Worm (Caenorhabditis elegans): ENCODE results near the gene B0507.5.
A peak's percentile ranks its signal among the peaks of the same experiment; 100 is the strongest.
"Not testable (repeated sequence)": the region's sequence is repeated elsewhere in the genome, so short reads cannot be mapped to it uniquely, and the experiment has no call there.

The B0507.5 gene

ce11 chrV:8726228-8726627 lies 27.3 kb upstream of the B0507.5 start, which contains the start of gene droe-8:
droe-8 (plus strand) TSS chrV:8726528.
- not testable (repeated sequence) for TF ChIP-seq nhr-28, nhr-25, pha-4 (tag; optimal IDR thresholded peaks at IDR 0.05)

- TF ChIP-seq fos-1 (tag; optimal IDR thresholded peaks at IDR 0.05) (no peak), pqm-1 (tag; optimal IDR thresholded peaks at IDR 0.05) (no peak), fkh-10 (GFP tag; optimal IDR thresholded peaks at IDR 0.05) (no peak)
Measured at ce11 chrV:8727077-8727476, 26.4 kb upstream of the B0507.5 start, which contains the start of gene ZC196.9. ZC196.9 (minus strand) TSS chrV:8727177.

- no peak for TF ChIP-seq ama-1 (optimal IDR thresholded peaks at IDR 0.05)
- TF ChIP-seq ceh-82 (tag; optimal IDR thresholded peaks at IDR 0.05), result no peak
- TF ChIP-seq nhr-11 (tag; optimal IDR thresholded peaks at IDR 0.05), result no peak
- TF ChIP-seq lin-15B (tag; optimal IDR thresholded peaks at IDR 0.05), result no peak
- no peak for TF ChIP-seq mdl-1 (tag; optimal IDR thresholded peaks at IDR 0.05)
- TF ChIP-seq nhr-237 (tag; optimal IDR thresholded peaks at IDR 0.05), result no peak
- TF ChIP-seq egl-5 (tag; optimal IDR thresholded peaks at IDR 0.05), result no peak
- no peak for TF ChIP-seq R02D3.7 (tag; optimal IDR thresholded peaks at IDR 0.05)
- no peak for TF ChIP-seq skn-1 (tag; optimal IDR thresholded peaks at IDR 0.05)
- TF ChIP-seq nhr-43 (tag; optimal IDR thresholded peaks at IDR 0.05; ENCODE audit: poor library complexity, severe bottlenecking), result no peak
Measured at ce11 chrV:8729100-8729499, 24.4 kb upstream of the B0507.5 start, which contains the start of gene ZC196.5. ZC196.5 (plus strand) TSS chrV:8729400.

- TF ChIP-seq elt-2 (tag; optimal IDR thresholded peaks at IDR 0.05) (peak; percentile 68), ceh-16 (tag; optimal IDR thresholded peaks at IDR 0.05) (no peak)
Measured at ce11 chrV:8730991-8731390, 22.5 kb upstream of the B0507.5 start.

ce11 chrV:8732934-8733333 lies 20.6 kb upstream of the B0507.5 start, which contains the start of gene ZC196.4:
ZC196.4 (plus strand) TSS chrV:8733106.
- TF ChIP-seq jun-1 (tag; optimal IDR thresholded peaks at IDR 0.05) (peak; percentile 52), nhr-25 (tag; optimal IDR thresholded peaks at IDR 0.05) (no peak), pqm-1 (tag; optimal IDR thresholded peaks at IDR 0.05) (peak; percentile 77), ceh-16 (tag; optimal IDR thresholded peaks at IDR 0.05) (no peak), unc-62 (GFP tag; optimal IDR thresholded peaks at IDR 0.05) (no peak), tbx-2 (tag; optimal IDR thresholded peaks at IDR 0.05) (no peak), skn-1 (tag; optimal IDR thresholded peaks at IDR 0.05) (no peak), zag-1 (tag; optimal IDR thresholded peaks at IDR 0.05) (no peak), ama-1 (optimal IDR thresholded peaks at IDR 0.05) (no peak), nhr-43 (tag; optimal IDR thresholded peaks at IDR 0.05; ENCODE audit: poor library complexity, severe bottlenecking) (no peak), eor-1 (tag; optimal IDR thresholded peaks at IDR 0.05) (no peak), ZK546.5 (tag; optimal IDR thresholded peaks at IDR 0.05) (no peak), daf-12 (tag; optimal IDR thresholded peaks at IDR 0.05) (no peak), elt-1 (tag; optimal IDR thresholded peaks at IDR 0.05) (no peak), hmg-11 (tag; optimal IDR thresholded peaks at IDR 0.05) (no peak), egl-5 (tag; optimal IDR thresholded peaks at IDR 0.05) (no peak), ztf-4 (tag; optimal IDR thresholded peaks at IDR 0.05) (no peak), elt-2 (tag; optimal IDR thresholded peaks at IDR 0.05) (peak; percentile 85), nhr-77 (tag; optimal IDR thresholded peaks at IDR 0.05) (no peak), mml-1 (tag; optimal IDR thresholded peaks at IDR 0.05) (no peak), fkh-2 (tag; optimal IDR thresholded peaks at IDR 0.05) (no peak), R02D3.7 (tag; optimal IDR thresholded peaks at IDR 0.05) (no peak), ztf-11 (tag; optimal IDR thresholded peaks at IDR 0.05) (no peak), pha-4 (tag; optimal IDR thresholded peaks at IDR 0.05) (peak; percentile 15), lin-39 (tag; optimal IDR thresholded peaks at IDR 0.05) (no peak)

- TF ChIP-seq zag-1 (tag; optimal IDR thresholded peaks at IDR 0.05) (no peak), nhr-25 (tag; optimal IDR thresholded peaks at IDR 0.05) (no peak), nhr-67 (tag; optimal IDR thresholded peaks at IDR 0.05) (no peak), nhr-77 (tag; optimal IDR thresholded peaks at IDR 0.05) (no peak), eor-1 (tag; optimal IDR thresholded peaks at IDR 0.05) (no peak), R02D3.7 (tag; optimal IDR thresholded peaks at IDR 0.05) (no peak), nhr-237 (tag; optimal IDR thresholded peaks at IDR 0.05) (no peak), ZK546.5 (tag; optimal IDR thresholded peaks at IDR 0.05) (no peak), nhr-11 (tag; optimal IDR thresholded peaks at IDR 0.05) (no peak), jun-1 (tag; optimal IDR thresholded peaks at IDR 0.05) (no peak), nhr-43 (tag; optimal IDR thresholded peaks at IDR 0.05; ENCODE audit: poor library complexity, severe bottlenecking) (no peak), nhr-12 (tag; optimal IDR thresholded peaks at IDR 0.05) (no peak), ceh-28 (tag; optimal IDR thresholded peaks at IDR 0.05) (no peak), unc-39 (tag; optimal IDR thresholded peaks at IDR 0.05) (no peak), nhr-23 (tag; optimal IDR thresholded peaks at IDR 0.05) (no peak), hmg-11 (tag; optimal IDR thresholded peaks at IDR 0.05) (no peak), ama-1 (optimal IDR thresholded peaks at IDR 0.05) (no peak), egl-27 (tag; optimal IDR thresholded peaks at IDR 0.05) (no peak), fkh-10 (GFP tag; optimal IDR thresholded peaks at IDR 0.05) (no peak), lin-15B (tag; optimal IDR thresholded peaks at IDR 0.05) (no peak)
Measured at ce11 chrV:8736369-8736768, 17.1 kb upstream of the B0507.5 start, which contains the start of gene ZC196.3. ZC196.3 (plus strand) TSS chrV:8736669.
